Worm (Caenorhabditis elegans): ENCODE results near the gene T21C9.6.

Gene T21C9.6

DNA sequence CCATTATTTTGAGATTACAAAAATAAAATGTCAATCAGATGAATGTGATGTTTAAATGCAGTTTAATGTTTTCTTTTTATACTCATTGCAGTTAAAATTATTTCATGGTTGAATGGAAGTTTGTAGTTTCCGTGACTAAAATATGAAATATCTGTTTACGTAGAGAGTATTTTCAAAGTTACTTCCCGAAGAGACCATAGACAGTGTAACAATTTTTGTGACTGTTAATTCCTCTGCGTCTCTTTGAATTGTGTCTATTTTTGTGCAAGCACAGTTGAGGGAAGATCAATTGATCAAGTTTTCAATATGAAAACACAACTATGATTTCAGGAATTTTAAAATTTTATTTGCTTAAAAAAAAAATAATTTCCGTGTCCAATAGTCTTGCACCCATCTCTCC, 34.9 kb upstream of the T21C9.6 start, which contains the start of gene F25D1.5:
F25D1.5 (minus strand) TSS at position 35 of the 400 bp plus-strand sequence.
- TF ChIP-seq madf-10 (tag; optimal IDR thresholded peaks at IDR 0.05) (no peak), snpc-1.3 (tag; optimal IDR thresholded peaks at IDR 0.05; ENCODE audit: insufficient read depth) (no peak), F52B5.7 (tag; optimal IDR thresholded peaks at IDR 0.05) (no peak), ztf-25 (GFP tag; IDR thresholded peaks at IDR 0.05) (no peak)

DNA sequence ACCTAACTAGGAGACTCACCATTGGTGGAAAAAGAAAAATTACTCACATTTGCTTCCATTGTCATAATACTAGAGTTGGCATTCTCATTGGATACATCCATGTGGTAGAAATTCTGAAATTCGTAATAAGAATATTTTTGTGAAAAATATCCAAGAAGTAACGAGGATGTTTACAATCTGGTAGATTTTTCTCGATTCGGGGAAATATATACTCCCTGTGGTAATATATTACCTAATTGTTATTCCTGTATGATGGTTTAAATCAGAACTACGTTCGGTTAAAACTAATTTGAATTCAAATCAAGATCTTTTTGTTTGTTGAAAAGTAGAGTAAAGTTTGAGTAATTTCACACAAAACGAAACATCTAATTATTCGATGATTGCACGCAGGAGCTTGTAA, 32.7 kb upstream of the T21C9.6 start, which contains the start of gene srd-34:
srd-34 (minus strand) TSS at position 101 of the 400 bp plus-strand sequence.
- no peak for TF ChIP-seq ceh-40 (GFP tag; IDR thresholded peaks at IDR 0.05)

DNA sequence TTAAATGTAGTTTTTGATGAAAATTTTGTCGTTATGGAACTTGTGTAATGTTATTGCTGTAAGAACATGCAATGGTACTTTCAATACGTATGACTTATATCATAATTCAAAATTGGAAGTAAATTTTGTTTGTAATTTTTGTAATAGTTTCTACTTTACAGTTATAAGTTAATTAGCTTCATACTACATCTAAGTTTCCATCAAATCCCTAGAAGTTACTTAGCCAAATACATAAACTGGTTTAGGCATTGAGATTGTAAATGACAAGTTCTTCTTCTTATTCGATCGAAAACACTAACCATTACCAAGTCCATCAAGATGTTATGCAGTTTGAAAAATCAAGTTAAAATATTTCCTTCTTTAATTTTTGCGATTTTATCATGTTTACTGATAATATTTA, 32.0 kb upstream of the T21C9.6 start, which contains the start of gene F32G8.2:
F32G8.2 (plus strand) TSS at position 301 of the 400 bp plus-strand sequence.
- TF ChIP-seq bed-2 (GFP tag; IDR thresholded peaks at IDR 0.05): no peak
- no peak for TF ChIP-seq atf-7 (tag; optimal IDR thresholded peaks at IDR 0.05)
- TF ChIP-seq hmg-1.2 (GFP tag; IDR thresholded peaks at IDR 0.05): no peak
- TF ChIP-seq attf-3 (GFP tag; conservative IDR thresholded peaks at IDR 0.05): no peak
- TF ChIP-seq ztf-6 (GFP tag; IDR thresholded peaks at IDR 0.05): no peak
- TF ChIP-seq nhr-179 (tag; optimal IDR thresholded peaks at IDR 0.05): no peak
- no peak for TF ChIP-seq snpc-1.3 (tag; optimal IDR thresholded peaks at IDR 0.05; ENCODE audit: insufficient read depth)
- no peak for TF ChIP-seq ceh-100 (GFP tag; IDR thresholded peaks at IDR 0.05)

DNA sequence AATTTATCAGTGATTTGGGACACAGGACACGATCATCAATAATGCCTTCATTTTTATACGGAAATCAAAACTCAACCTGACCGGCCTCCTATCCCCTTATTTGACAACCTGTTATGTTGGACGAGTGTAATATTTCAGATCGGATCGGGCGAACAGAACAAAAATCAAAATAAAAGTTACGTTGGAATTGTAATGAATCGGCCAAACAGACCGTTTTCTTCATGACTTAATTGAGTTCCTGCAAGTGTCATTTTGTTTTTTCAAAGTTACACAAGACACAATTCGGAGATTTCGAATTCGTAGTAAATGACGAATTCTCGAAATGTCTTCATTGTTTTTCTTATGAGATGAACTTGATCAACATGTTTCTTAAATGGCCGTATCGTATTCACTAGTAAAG, 26.4 kb upstream of the T21C9.6 start, which contains the start of gene F32G8.3:
F32G8.3 (minus strand) TSS at position 101 of the 400 bp plus-strand sequence.
- TF ChIP-seq ekl-4 (GFP tag; IDR thresholded peaks at IDR 0.05) (no peak), tbx-9 (tag; optimal IDR thresholded peaks at IDR 0.05; ENCODE audit: borderline replicate concordance) (no peak), F39B2.1 (GFP tag; IDR thresholded peaks at IDR 0.05) (no peak)

DNA sequence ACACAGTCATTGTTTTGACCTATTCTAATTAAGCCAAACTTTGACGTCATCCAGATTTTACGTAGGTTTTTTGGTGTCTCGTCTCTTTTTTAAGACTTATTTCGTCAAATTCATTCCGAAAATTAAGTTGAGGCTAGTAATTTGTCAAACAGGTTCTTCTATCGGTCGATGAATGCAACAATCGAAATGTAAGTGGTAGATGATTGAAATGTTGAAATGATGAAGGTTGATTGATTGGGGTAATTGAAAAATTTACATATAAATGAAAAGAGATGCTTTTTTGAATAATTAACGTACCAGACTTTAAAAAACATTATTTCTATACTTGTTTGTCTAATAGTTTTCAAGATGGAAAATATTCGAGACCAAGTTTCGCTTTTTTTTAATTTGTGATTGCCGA, 25.3 kb upstream of the T21C9.6 start:
- TF ChIP-seq zfh-2 (GFP tag; conservative IDR thresholded peaks at IDR 0.05) (no peak), F33H1.4 (GFP tag; IDR thresholded peaks at IDR 0.05) (no peak), hmg-20 (GFP tag; IDR thresholded peaks at IDR 0.05) (no peak), pbrm-1 (GFP tag; IDR thresholded peaks at IDR 0.05) (no peak), aptf-2 (GFP tag; conservative IDR thresholded peaks at IDR 0.05) (no peak), aptf-3 (GFP tag; IDR thresholded peaks at IDR 0.05) (no peak), ztf-6 (GFP tag; IDR thresholded peaks at IDR 0.05) (no peak), B0019.2 (GFP tag; conservative IDR thresholded peaks at IDR 0.05) (no peak), egrh-3 (GFP tag; IDR thresholded peaks at IDR 0.05) (no peak), tbp1 (GFP tag; optimal IDR thresholded peaks at IDR 0.05) (no peak), attf-6 (GFP tag; IDR thresholded peaks at IDR 0.05) (no peak), ceh-100 (GFP tag; IDR thresholded peaks at IDR 0.05) (no peak), attf-3 (GFP tag; conservative IDR thresholded peaks at IDR 0.05) (no peak), D2030.7 (GFP tag; IDR thresholded peaks at IDR 0.05) (no peak), F55B11.4 (tag; optimal IDR thresholded peaks at IDR 0.05; ENCODE audit: borderline replicate concordance, insufficient read depth) (no peak), dox-1 (GFP tag; IDR thresholded peaks at IDR 0.05) (no peak)

DNA sequence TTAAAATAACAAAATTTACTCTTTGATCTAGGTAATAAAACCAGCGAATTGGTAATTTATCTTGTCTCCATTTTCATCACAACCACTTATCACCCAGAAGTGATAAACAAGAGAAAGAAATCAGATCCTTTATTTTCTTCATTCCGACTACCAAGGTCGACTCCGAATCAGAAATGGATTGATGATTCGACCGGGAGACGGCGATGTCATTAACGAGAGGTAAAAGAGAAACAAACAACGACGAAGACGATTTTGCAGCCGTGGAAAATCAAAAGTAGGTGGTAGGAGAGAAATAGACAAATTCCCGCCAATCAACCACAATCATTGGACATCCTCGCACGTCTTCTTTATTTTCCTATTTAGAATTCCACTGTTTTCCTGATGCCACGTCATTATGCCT, 24.6 kb upstream of the T21C9.6 start:
- TF ChIP-seq ztf-28 (GFP tag; IDR thresholded peaks at IDR 0.05) (no peak), let-526 (GFP tag; IDR thresholded peaks at IDR 0.05) (no peak), lir-1 (GFP tag; conservative IDR thresholded peaks at IDR 0.05) (no peak), lag-1 (GFP tag; IDR thresholded peaks at IDR 0.05) (no peak), atf-7 (tag; optimal IDR thresholded peaks at IDR 0.05) (no peak), zim-3 (tag; optimal IDR thresholded peaks at IDR 0.05) (no peak), lin-54 (GFP tag; optimal IDR thresholded peaks at IDR 0.05) (no peak), efl-1 (GFP tag; optimal IDR thresholded peaks at IDR 0.05) (no peak), die-1 (tag; optimal IDR thresholded peaks at IDR 0.05) (no peak)
